Worm (Caenorhabditis elegans) whole organism, L3 larva: Measurements from ENCODE around the gene F44A6.3.

Experiments
- aly-2 ChIP-seq: fragments of 150-350 bp; optimal IDR thresholded peaks from 2 replicates; lab custom pipeline; 2014; ENCODE audit warnings: missing biosample characterization, missing genetic modification characterization
- ceh-9 ChIP-seq: sonication (generic microtip); optimal IDR thresholded peaks from 2 replicates; lab custom pipeline; 2018; ENCODE audit warnings: missing biosample characterization, missing genetic modification characterization
- elt-3 ChIP-seq, 3 experiments: fragments of 150-350 bp in 1 of 3; sonication (generic microtip) in 2 of 3; optimal IDR thresholded peaks; 2 replicates in 2 of 3; 4 replicates in 1 of 3; lab custom pipeline; 2014 to 2017; ENCODE audit warnings: missing biosample characterization in 3 of 3, missing genetic modification characterization in 3 of 3
- fos-1 ChIP-seq: fragments of 150-350 bp; optimal IDR thresholded peaks from 2 replicates; lab custom pipeline; 2014; ENCODE audit warnings: missing biosample characterization, missing genetic modification characterization
- hmg-11 ChIP-seq: sonication (generic microtip); optimal IDR thresholded peaks from 2 replicates; lab custom pipeline; 2016; ENCODE audit warnings: missing genetic modification characterization, missing compliant biosample characterization
- nhr-67 ChIP-seq: fragments of 150-350 bp; optimal IDR thresholded peaks from 2 replicates; lab custom pipeline; 2014; ENCODE audit warnings: missing biosample characterization, missing genetic modification characterization
- sea-2 ChIP-seq: fragments of 150-350 bp; sonication (generic microtip); optimal IDR thresholded peaks from 4 replicates; lab custom pipeline; 2014; ENCODE audit warnings: missing biosample characterization, missing genetic modification reagents, missing genetic modification characterization
- unc-39 ChIP-seq: sonication (generic microtip); optimal IDR thresholded peaks from 4 replicates; lab custom pipeline; 2017; ENCODE audit warnings: missing biosample characterization, missing genetic modification characterization

The F44A6.3 gene

DNA sequence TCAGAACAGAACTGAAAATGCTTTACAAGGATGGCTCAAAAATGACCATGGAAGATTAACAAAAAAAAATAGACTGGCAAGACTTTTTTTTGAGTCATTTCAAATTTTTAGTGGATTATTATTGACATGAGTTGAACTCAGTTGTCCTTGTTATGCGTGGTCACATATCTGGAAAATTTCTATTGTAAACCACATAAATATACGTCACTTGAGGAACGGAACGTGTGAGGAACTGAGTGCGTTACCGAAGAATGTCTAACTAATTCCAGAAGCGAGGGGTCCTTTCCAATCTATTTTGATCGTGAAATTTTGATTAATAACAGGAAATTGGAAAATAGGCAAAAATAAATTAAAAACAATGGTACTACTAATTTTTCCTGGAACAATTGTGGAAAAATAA is 49.7 kb downstream of the F44A6.3 start:
- TF ChIP-seq elt-3 (tag; optimal IDR thresholded peaks at IDR 0.05; lab: Kevin White, UChicago) (no peak), unc-39 (tag; lab: Kevin White, UChicago) (no peak), aly-2 (no peak), sea-2 (no peak), hmg-11 (no peak), ceh-9 (tag; lab: Kevin White, UChicago) (no peak), fos-1 (tag; lab: Kevin White, UChicago) (no peak), nhr-67 (tag; lab: Kevin White, UChicago) (no peak)
